Worm (Caenorhabditis elegans) whole organism, late embryonic: ENCODE results near the gene exos-4.2.
A peak's percentile ranks its signal among the peaks of the same experiment; 100 is the strongest.

Experiments used
- C38D4.7 ChIP-seq: fragments of 200-800 bp; sonication (Bioruptor generic); optimal IDR thresholded peaks from 2 replicates; lab custom pipeline; 2018; ENCODE audit warnings: mild to moderate bottlenecking, missing genetic modification characterization, moderate library complexity, missing compliant biosample characterization
- F13H6.1 ChIP-seq: sonication (generic microtip); optimal IDR thresholded peaks from 2 replicates; lab custom pipeline; 2016; ENCODE audit warnings: missing genetic modification characterization, missing compliant biosample characterization
- K02D7.2 ChIP-seq: sonication (generic microtip); optimal IDR thresholded peaks from 2 replicates; lab custom pipeline; 2017; ENCODE audit warnings: mild to moderate bottlenecking, missing genetic modification characterization, missing compliant biosample characterization
- K09A11.1 ChIP-seq: sonication (generic microtip); optimal IDR thresholded peaks from 2 replicates; lab custom pipeline; 2017; ENCODE audit warnings: antibody characterized with exemption, mild to moderate bottlenecking, missing genetic modification characterization, missing compliant biosample characterization; ENCODE audit not compliant: insufficient read depth
- T23F11.4 ChIP-seq: fragments of 200-800 bp; sonication (Bioruptor generic); optimal IDR thresholded peaks from 2 replicates; lab custom pipeline; 2018; ENCODE audit warnings: mild to moderate bottlenecking, missing genetic modification characterization, missing compliant biosample characterization
- Y22D7AL.16 ChIP-seq: sonication (generic microtip); optimal IDR thresholded peaks from 2 replicates; lab custom pipeline; 2016; ENCODE audit warnings: missing genetic modification characterization, missing compliant biosample characterization
- ahr-1 ChIP-seq: sonication (generic microtip); optimal IDR thresholded peaks from 2 replicates; lab custom pipeline; 2016; ENCODE audit warnings: missing genetic modification characterization, missing compliant biosample characterization
- ama-1 ChIP-seq: fragments of 150-350 bp; optimal IDR thresholded peaks from 2 replicates; lab custom pipeline; 2014
- ceh-14 ChIP-seq: sonication (generic microtip); optimal IDR thresholded peaks from 2 replicates; lab custom pipeline; 2016; ENCODE audit warnings: missing genotype, missing genetic modification characterization, missing compliant biosample characterization
- ceh-19 ChIP-seq: fragments of 200-800 bp; sonication (Bioruptor generic); optimal IDR thresholded peaks from 2 replicates; lab custom pipeline; 2018; ENCODE audit warnings: mild to moderate bottlenecking, missing genetic modification characterization, missing compliant biosample characterization
- ceh-2 ChIP-seq: sonication (generic microtip); optimal IDR thresholded peaks from 2 replicates; lab custom pipeline; 2016; ENCODE audit warnings: missing genotype, missing genetic modification characterization, missing compliant biosample characterization
- ceh-30 ChIP-seq: fragments of 150-350 bp; optimal IDR thresholded peaks from 2 replicates; lab custom pipeline; 2014; ENCODE audit warnings: missing biosample characterization, missing genetic modification characterization
- ceh-31 ChIP-seq: sonication (generic microtip); optimal IDR thresholded peaks from 2 replicates; lab custom pipeline; 2016; ENCODE audit warnings: missing genetic modification characterization, missing compliant biosample characterization
- ceh-34 ChIP-seq: sonication (generic microtip); optimal IDR thresholded peaks from 2 replicates; lab custom pipeline; 2016; ENCODE audit warnings: mild to moderate bottlenecking, missing genetic modification characterization, missing compliant biosample characterization
- ceh-45 ChIP-seq: fragments of 200-800 bp; sonication (Bioruptor generic); IDR thresholded peaks from 2 replicates; pipeline ENCODE4 v1.3.6; 2022; ENCODE audit warnings: missing genetic modification reagents, missing genetic modification characterization, missing compliant biosample characterization
- ceh-6 ChIP-seq: fragments of 200-800 bp; sonication (Bioruptor generic); optimal IDR thresholded peaks from 2 replicates; lab custom pipeline; 2018; ENCODE audit warnings: mild to moderate bottlenecking, missing genetic modification characterization, missing compliant biosample characterization
- ceh-9 ChIP-seq: sonication (generic microtip); optimal IDR thresholded peaks from 2 replicates; lab custom pipeline; 2016; ENCODE audit warnings: mild to moderate bottlenecking, missing genetic modification characterization, inconsistent platforms, missing compliant biosample characterization
- che-1 ChIP-seq: sonication (generic microtip); optimal IDR thresholded peaks from 2 replicates; lab custom pipeline; 2016; ENCODE audit warnings: mild to moderate bottlenecking, missing genetic modification characterization, missing compliant biosample characterization
- dmd-4 ChIP-seq: sonication (generic microtip); optimal IDR thresholded peaks from 2 replicates; lab custom pipeline; 2016; ENCODE audit warnings: borderline replicate concordance, missing genetic modification characterization, missing compliant biosample characterization
- ets-4 ChIP-seq: sonication (generic microtip); optimal IDR thresholded peaks from 2 replicates; lab custom pipeline; 2016; ENCODE audit warnings: missing genetic modification characterization, missing compliant biosample characterization
- eyg-1 ChIP-seq: sonication (generic microtip); optimal IDR thresholded peaks from 2 replicates; lab custom pipeline; 2016; ENCODE audit warnings: missing genotype, missing genetic modification characterization, missing compliant biosample characterization
- fkh-10 ChIP-seq: fragments of 150-350 bp; optimal IDR thresholded peaks from 2 replicates; lab custom pipeline; 2014; ENCODE audit warnings: missing biosample characterization, missing genetic modification reagents, missing genetic modification characterization
- fkh-6 ChIP-seq: sonication (generic microtip); optimal IDR thresholded peaks from 2 replicates; lab custom pipeline; 2016; ENCODE audit warnings: missing genetic modification characterization, missing compliant biosample characterization
- hlh-13 ChIP-seq: fragments of 200-800 bp; sonication (Bioruptor generic); optimal IDR thresholded peaks from 2 replicates; lab custom pipeline; 2018; ENCODE audit warnings: mild to moderate bottlenecking, missing genetic modification characterization, missing compliant biosample characterization
- hlh-30 ChIP-seq: sonication (generic microtip); optimal IDR thresholded peaks from 2 replicates; lab custom pipeline; 2017; ENCODE audit warnings: antibody characterized with exemption, missing genetic modification characterization, missing compliant biosample characterization; ENCODE audit not compliant: insufficient read depth
- hlh-8 ChIP-seq: sonication (generic microtip); optimal IDR thresholded peaks from 2 replicates; lab custom pipeline; 2016; ENCODE audit warnings: missing genotype, missing genetic modification characterization, missing compliant biosample characterization
- lim-6 ChIP-seq: sonication (generic microtip); optimal IDR thresholded peaks from 2 replicates; lab custom pipeline; 2016; ENCODE audit warnings: missing genetic modification characterization, missing compliant biosample characterization
- lin-11 ChIP-seq: fragments of 200-800 bp; sonication (Bioruptor generic); optimal IDR thresholded peaks from 2 replicates; lab custom pipeline; 2018; ENCODE audit warnings: mild to moderate bottlenecking, missing genetic modification characterization, missing compliant biosample characterization
- madf-2 ChIP-seq: sonication (generic microtip); optimal IDR thresholded peaks from 2 replicates; lab custom pipeline; 2017; ENCODE audit warnings: missing genetic modification characterization, missing compliant biosample characterization
- mec-3 ChIP-seq: sonication (generic microtip); optimal IDR thresholded peaks from 2 replicates; lab custom pipeline; 2016; ENCODE audit warnings: borderline replicate concordance, missing genetic modification characterization, missing compliant biosample characterization
- nhr-232 ChIP-seq: sonication (generic microtip); optimal IDR thresholded peaks from 2 replicates; lab custom pipeline; 2016; ENCODE audit warnings: missing genetic modification characterization, missing compliant biosample characterization
- odd-2 ChIP-seq: sonication (generic microtip); optimal IDR thresholded peaks from 2 replicates; lab custom pipeline; 2017; ENCODE audit warnings: antibody characterized with exemption, mild to moderate bottlenecking, missing genetic modification characterization, missing compliant biosample characterization
- pag-3 ChIP-seq: sonication (generic microtip); optimal IDR thresholded peaks from 2 replicates; lab custom pipeline; 2016; ENCODE audit warnings: missing compliant biosample characterization, missing genetic modification characterization, borderline replicate concordance
- pat-9 ChIP-seq: fragments of 200-800 bp; sonication (Bioruptor generic); optimal IDR thresholded peaks from 2 replicates; lab custom pipeline; 2018; ENCODE audit warnings: mild to moderate bottlenecking, missing genetic modification characterization, moderate library complexity, missing compliant biosample characterization
- pha-2 ChIP-seq: sonication (generic microtip); optimal IDR thresholded peaks from 2 replicates; lab custom pipeline; 2017; ENCODE audit warnings: mild to moderate bottlenecking, missing genetic modification characterization, missing compliant biosample characterization
- pha-4 ChIP-seq: fragments of 150-350 bp; optimal IDR thresholded peaks from 2 replicates; lab custom pipeline; 2018; ENCODE audit warnings: missing biosample characterization, missing genetic modification reagents, missing genetic modification characterization
- pros-1 ChIP-seq: fragments of 150-350 bp; optimal IDR thresholded peaks from 2 replicates; lab custom pipeline; 2014; ENCODE audit warnings: missing biosample characterization, missing genetic modification reagents, missing genetic modification characterization
- ref-2 ChIP-seq: sonication (generic microtip); optimal IDR thresholded peaks from 2 replicates; lab custom pipeline; 2016; ENCODE audit warnings: missing genetic modification characterization, missing compliant biosample characterization
- rnt-1 ChIP-seq: sonication (generic microtip); optimal IDR thresholded peaks from 2 replicates; lab custom pipeline; 2016; ENCODE audit warnings: missing genetic modification characterization, missing compliant biosample characterization
- sox-2 ChIP-seq: fragments of 200-800 bp; sonication (Bioruptor generic); IDR thresholded peaks from 2 replicates; pipeline ENCODE4 v1.3.6; 2022; ENCODE audit warnings: missing genetic modification reagents, missing genetic modification characterization, missing compliant biosample characterization
- syd-9 ChIP-seq: sonication (generic microtip); optimal IDR thresholded peaks from 2 replicates; lab custom pipeline; 2016; ENCODE audit warnings: mild to moderate bottlenecking, missing genetic modification characterization, moderate library complexity, missing compliant biosample characterization
- tbx-7 ChIP-seq: sonication (generic microtip); optimal IDR thresholded peaks from 2 replicates; lab custom pipeline; 2016; ENCODE audit warnings: missing genotype, missing genetic modification characterization, missing compliant biosample characterization
- ttx-3 ChIP-seq: sonication (generic microtip); optimal IDR thresholded peaks from 2 replicates; lab custom pipeline; 2016; ENCODE audit warnings: missing genetic modification reagents, missing genetic modification characterization, missing compliant biosample characterization
- unc-3 ChIP-seq, 2 experiments: fragments of 200-800 bp in 1 of 2; sonication (Bioruptor generic) in 1 of 2; sonication (generic microtip) in 1 of 2; conservative IDR thresholded peaks in 1 of 2; optimal IDR thresholded peaks in 1 of 2; 2 replicates each; pipeline versions ENCODE4 v1.3.6 to Lab custom; 2016 to 2022; ENCODE audit warnings: missing compliant biosample characterization in 2 of 2, missing genetic modification characterization in 2 of 2, missing genetic modification reagents in 1 of 2
- unc-42 ChIP-seq: sonication (generic microtip); optimal IDR thresholded peaks from 2 replicates; lab custom pipeline; 2016; ENCODE audit warnings: missing genotype, missing genetic modification characterization, missing compliant biosample characterization
- unc-55 ChIP-seq: sonication (generic microtip); optimal IDR thresholded peaks from 2 replicates; lab custom pipeline; 2017; ENCODE audit warnings: missing biosample characterization, missing genetic modification reagents, missing genetic modification characterization
- zip-5 ChIP-seq: sonication (generic microtip); optimal IDR thresholded peaks from 2 replicates; lab custom pipeline; 2016; ENCODE audit warnings: missing genetic modification characterization, missing compliant biosample characterization

Gene exos-4.2

DNA sequence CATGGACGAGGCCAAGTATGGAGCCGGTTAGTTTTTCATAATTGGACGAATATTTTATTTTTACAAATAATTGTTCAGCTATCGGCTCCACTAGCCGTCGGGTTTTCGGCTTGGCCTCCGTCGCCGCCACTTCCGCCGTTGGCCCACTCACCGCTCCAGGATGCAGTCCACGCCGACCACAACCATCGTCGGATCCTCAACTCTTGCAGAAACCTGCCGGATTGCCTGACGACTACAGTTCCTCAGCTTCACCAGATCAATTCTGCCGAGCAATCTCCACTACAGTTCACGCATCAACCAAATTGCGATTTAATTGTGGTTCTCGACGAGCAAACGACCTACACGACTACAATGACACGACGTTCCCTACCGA, 25.6 kb upstream of the exos-4.2 start:
- TF ChIP-seq ceh-45 (GFP tag; lab: Robert Waterston, UW), result 0 out of 2 replicates have a peak, but pooled peaks have one; percentile 25
- TF ChIP-seq ets-4 (tag; lab: Kevin White, UChicago), result no peak

- TF ChIP-seq ceh-19 (GFP tag; lab: Kevin White, UChicago) (no peak), ama-1 (lab: Kevin White, UChicago) (peak; percentile 54)
Observed at ce11 chrIII:835208-835607, 24.8 kb upstream of the exos-4.2 start.

DNA sequence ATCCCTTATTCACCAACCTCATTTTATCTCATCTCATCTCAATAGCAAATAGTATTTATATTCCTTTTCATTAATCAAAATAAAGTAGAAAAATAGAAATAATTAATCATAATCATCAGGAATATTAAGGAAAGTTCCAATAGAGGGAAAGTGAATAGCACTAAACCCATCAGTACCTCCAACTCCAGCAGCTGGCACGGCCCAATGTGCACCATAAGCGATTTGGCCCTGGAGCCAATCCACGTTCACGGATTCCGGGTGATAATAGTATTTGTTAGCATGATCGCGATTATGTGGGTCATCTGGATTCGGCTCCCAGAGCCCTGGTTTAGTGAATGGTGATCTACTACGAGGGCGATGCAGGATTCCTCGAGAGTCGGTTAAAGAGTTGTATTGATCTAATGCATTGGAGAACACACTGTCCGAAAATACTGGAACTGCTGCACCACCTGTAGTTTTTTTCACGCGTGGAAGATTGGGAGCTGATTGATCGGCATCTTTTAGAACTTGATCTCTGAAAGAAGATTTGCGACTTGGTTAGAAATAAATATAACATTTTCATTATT, 24.2 kb upstream of the exos-4.2 start:
- TF ChIP-seq ceh-2 (no peak), madf-2 (peak; percentile 91), pha-4 (tag; lab: Kevin White, UChicago) (no peak), K09A11.1 (tag; lab: Kevin White, UChicago) (no peak), lin-11 (tag; lab: Kevin White, UChicago) (peak; percentile 57), tbx-7 (tag; lab: Kevin White, UChicago) (no peak), pag-3 (no peak), hlh-30 (no peak), nhr-232 (no peak), lim-6 (tag; lab: Kevin White, UChicago) (no peak), dmd-4 (tag; lab: Kevin White, UChicago) (no peak), F13H6.1 (tag; lab: Kevin White, UChicago) (peak; percentile 13), ceh-19 (GFP tag; lab: Kevin White, UChicago) (peak; percentile 32), pha-2 (tag; lab: Kevin White, UChicago) (peak; percentile 77), rnt-1 (tag; lab: Kevin White, UChicago) (no peak), ceh-45 (GFP tag; lab: Robert Waterston, UW) (peak; percentile 70), ref-2 (tag; lab: Kevin White, UChicago) (peak; percentile 38), ceh-9 (tag; lab: Kevin White, UChicago) (peak; percentile 22), fkh-6 (tag; lab: Kevin White, UChicago) (no peak), ceh-6 (GFP tag; lab: Kevin White, UChicago) (no peak), fkh-10 (GFP tag; lab: Kevin White, UChicago) (peak; percentile 28), pat-9 (no peak), ceh-31 (tag; lab: Kevin White, UChicago) (no peak), ceh-34 (tag; lab: Kevin White, UChicago) (no peak), hlh-13 (no peak), hlh-8 (tag; lab: Kevin White, UChicago) (no peak), K02D7.2 (tag; lab: Kevin White, UChicago) (peak; percentile 52), eyg-1 (no peak), syd-9 (tag; lab: Kevin White, UChicago) (no peak), unc-55 (GFP tag; lab: Kevin White, UChicago) (no peak), ttx-3 (tag; lab: Kevin White, UChicago) (no peak), ceh-30 (tag; lab: Kevin White, UChicago) (no peak), odd-2 (no peak), mec-3 (tag; lab: Kevin White, UChicago) (no peak), T23F11.4 (GFP tag; lab: Kevin White, UChicago) (peak; percentile 81), zip-5 (no peak), unc-3 (GFP tag; conservative IDR thresholded peaks at IDR 0.05; lab: Robert Waterston, UW) (peak; percentile 26; the same call in 1 of the 2 replicates), unc-3 (tag; optimal IDR thresholded peaks at IDR 0.05; lab: Kevin White, UChicago) (no peak), Y22D7AL.16 (tag; lab: Kevin White, UChicago) (peak; percentile 50), ahr-1 (tag; lab: Kevin White, UChicago) (no peak), pros-1 (tag; lab: Kevin White, UChicago) (no peak), ets-4 (tag; lab: Kevin White, UChicago) (no peak), ceh-14 (tag; lab: Kevin White, UChicago) (no peak), unc-42 (no peak), C38D4.7 (GFP tag; lab: Kevin White, UChicago) (peak; percentile 61), che-1 (tag; lab: Kevin White, UChicago) (peak; percentile 54), ama-1 (lab: Kevin White, UChicago) (peak; percentile 95), sox-2 (no peak; the same call in 1 of the 2 replicates)
